Worm (Caenorhabditis elegans) whole organism, early embryonic: Measurements from ENCODE around the gene R09A8.5.

ENCODE experiments used
- B0310.2 ChIP-seq: sonication (generic microtip); optimal IDR thresholded peaks from 2 replicates; lab custom pipeline; 2016; ENCODE audit warnings: mild to moderate bottlenecking, missing genetic modification characterization, missing compliant biosample characterization
- aly-1 ChIP-seq: sonication (generic microtip); optimal IDR thresholded peaks from 2 replicates; lab custom pipeline; 2016; ENCODE audit warnings: missing genetic modification characterization, missing compliant biosample characterization
- ama-1 ChIP-seq: fragments of 150-350 bp; optimal IDR thresholded peaks from 2 replicates; lab custom pipeline; 2014
- hmg-4 ChIP-seq: fragments of 200-800 bp; sonication (Bioruptor generic); optimal IDR thresholded peaks from 2 replicates; lab custom pipeline; 2018; ENCODE audit warnings: mild to moderate bottlenecking, missing genetic modification characterization, missing compliant biosample characterization
- scrt-1 ChIP-seq: fragments of 200-800 bp; sonication (Bioruptor generic); IDR thresholded peaks from 2 replicates; pipeline ENCODE4 v1.3.6; 2022; ENCODE audit warnings: missing genetic modification characterization, missing compliant biosample characterization
- tra-4 ChIP-seq: sonication (generic microtip); optimal IDR thresholded peaks from 2 replicates; lab custom pipeline; 2017; ENCODE audit warnings: missing genetic modification characterization, missing compliant biosample characterization

- TF ChIP-seq hmg-4 (GFP tag; lab: Kevin White, UChicago), result no peak
- no peak for TF ChIP-seq B0310.2 (tag; lab: Kevin White, UChicago)
- TF ChIP-seq ama-1, result no peak
- no peak for TF ChIP-seq scrt-1
- TF ChIP-seq aly-1 (tag; lab: Kevin White, UChicago), result no peak
- no peak for TF ChIP-seq tra-4 (tag; lab: Kevin White, UChicago)
Observed at ce11 chrX:12655339-12655875, 15.0 kb upstream of the R09A8.5 start.
